Worm (Caenorhabditis elegans) whole organism, L4/young adult: ENCODE measurements around the gene srh-125.

Source experiments
- W03F9.2 ChIP-seq: fragments of 150-350 bp; optimal IDR thresholded peaks from 2 replicates; lab custom pipeline; 2014; ENCODE audit warnings: missing biosample characterization, missing genetic modification characterization
- him-1 ChIP-seq: sonication (generic microtip); optimal IDR thresholded peaks from 2 replicates; lab custom pipeline; 2016; ENCODE audit warnings: missing genotype, missing genetic modification reagents, missing genetic modification characterization, missing compliant biosample characterization

ce11 chrV:7520077-7520476, 43.4 kb upstream of the srh-125 start, which contains the start of gene srb-19:
- no peak for TF ChIP-seq W03F9.2 (tag; lab: Kevin White, UChicago)
- no peak for TF ChIP-seq him-1
